Worm (Caenorhabditis elegans): ENCODE data around the gene R07G3.7.

- TF ChIP-seq him-1 (tag; optimal IDR thresholded peaks at IDR 0.05), result no peak
- no peak for TF ChIP-seq dao-5 (tag; optimal IDR thresholded peaks at IDR 0.05)
These were observed 10.7 kb upstream of the R07G3.7 start for ce11 chrII:7624272-7624671.
